Fruit fly (Drosophila melanogaster): ENCODE measurements around the gene CG13937.

Gene CG13937

DNA sequence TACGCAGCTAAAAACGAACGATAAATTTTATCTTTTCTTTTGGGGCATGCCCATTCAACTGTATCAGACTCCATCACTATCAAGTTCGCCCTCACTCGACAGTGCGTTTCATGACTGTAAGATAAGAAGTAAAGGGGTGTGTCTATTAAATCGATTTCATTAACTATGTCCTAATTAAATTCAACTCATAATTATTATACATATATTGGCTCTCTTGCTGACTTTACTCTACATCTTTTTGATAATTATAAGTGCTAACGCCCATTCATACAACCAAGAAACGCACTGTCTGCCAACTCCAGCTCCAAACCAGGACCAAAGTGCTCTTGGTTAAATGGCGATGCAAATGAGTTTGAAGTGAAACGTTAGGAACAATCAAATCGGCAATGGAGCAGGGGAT is 14.0 kb downstream of the CG13937 start (continued):
- TF ChIP-seq CG14965 (GFP tag; optimal IDR thresholded peaks at IDR 0.05; ENCODE audit: borderline replicate concordance): no peak
- TF ChIP-seq CG2120 (GFP tag; optimal IDR thresholded peaks at IDR 0.05): peak; percentile 8
- no peak for TF ChIP-seq az2 (GFP tag; optimal IDR thresholded peaks at IDR 0.05)
- no peak for TF ChIP-seq Nf-YC (tag; optimal IDR thresholded peaks at IDR 0.05)
- no peak for TF ChIP-seq schlank (tag; optimal IDR thresholded peaks at IDR 0.05)
- TF ChIP-seq abd-A (tag; optimal IDR thresholded peaks at IDR 0.05): no peak
- TF ChIP-seq CG4360 (GFP tag; IDR thresholded peaks at IDR 0.05): no peak; the same call in 1 of the 2 replicates
- no peak for TF ChIP-seq Dfd (GFP tag; optimal IDR thresholded peaks at IDR 0.05)
- TF ChIP-seq zf30C (GFP tag; optimal IDR thresholded peaks at IDR 0.05): no peak
- TF ChIP-seq Six4 (GFP tag; optimal IDR thresholded peaks at IDR 0.05): peak; percentile 11
- TF ChIP-seq Bdp1 (GFP tag; optimal IDR thresholded peaks at IDR 0.05): no peak
- TF ChIP-seq her (GFP tag; optimal IDR thresholded peaks at IDR 0.05): no peak
- TF ChIP-seq CG18764 (GFP tag; optimal IDR thresholded peaks at IDR 0.05): no peak
- no peak for TF ChIP-seq usp (GFP tag; optimal IDR thresholded peaks at IDR 0.05)
- no peak for TF ChIP-seq Fer2 (tag; optimal IDR thresholded peaks at IDR 0.05)
- TF ChIP-seq cas (GFP tag; IDR thresholded peaks at IDR 0.05): no peak
- TF ChIP-seq pfk (GFP tag; optimal IDR thresholded peaks at IDR 0.05): no peak
- TF ChIP-seq sr (GFP tag; IDR thresholded peaks at IDR 0.05): no peak
- TF ChIP-seq chn (GFP tag; optimal IDR thresholded peaks at IDR 0.05): no peak
- TF ChIP-seq Mrtf (GFP tag; IDR thresholded peaks at IDR 0.05): peak; percentile 37; the same call in 1 of the 3 replicates
- no peak for TF ChIP-seq Sox100B (GFP tag; optimal IDR thresholded peaks at IDR 0.05)
- TF ChIP-seq sug (tag; optimal IDR thresholded peaks at IDR 0.05): no peak
- TF ChIP-seq CG8924 (tag; optimal IDR thresholded peaks at IDR 0.05): no peak
- TF ChIP-seq jigr1 (GFP tag; IDR thresholded peaks at IDR 0.05): no peak
- TF ChIP-seq CG6791 (GFP tag; IDR thresholded peaks at IDR 0.05; ENCODE audit: partially characterized antibody): no peak
- TF ChIP-seq CG13296 (GFP tag; optimal IDR thresholded peaks at IDR 0.05): peak; percentile 22
- peak; percentile 24; the same call in 1 of the 2 replicates for TF ChIP-seq CG4730 (GFP tag; IDR thresholded peaks at IDR 0.05)
- no peak for TF ChIP-seq lola (GFP tag; optimal IDR thresholded peaks at IDR 0.05)
- no peak for TF ChIP-seq jumu (GFP tag; optimal IDR thresholded peaks at IDR 0.05)
- TF ChIP-seq CG15073 (GFP tag; optimal IDR thresholded peaks at IDR 0.05): no peak
- TF ChIP-seq odd (GFP tag; optimal IDR thresholded peaks at IDR 0.05): no peak
- TF ChIP-seq MBD-R2 (GFP tag; IDR thresholded peaks at IDR 0.05): no peak; the same call in 1 of the 2 replicates
- no peak for TF ChIP-seq CG34422 (GFP tag; IDR thresholded peaks at IDR 0.05)
- peak; percentile 45 for TF ChIP-seq HHEX (GFP tag; optimal IDR thresholded peaks at IDR 0.05)
- no peak for TF ChIP-seq CG3163 (GFP tag; optimal IDR thresholded peaks at IDR 0.05)
- TF ChIP-seq CG8765 (GFP tag; IDR thresholded peaks at IDR 0.05): no peak

- TF ChIP-seq sd (tag; optimal IDR thresholded peaks at IDR 0.05) (peak; percentile 64), kni (GFP tag; optimal IDR thresholded peaks at IDR 0.05) (no peak), Six4 (GFP tag; optimal IDR thresholded peaks at IDR 0.05) (no peak), pan (optimal IDR thresholded peaks at IDR 0.05) (no peak), pan (GFP tag; optimal IDR thresholded peaks at IDR 0.05 in 1 of 2, IDR thresholded peaks at IDR 0.05 in 1 of 2) (peak in 1 of 2 experiments; percentile 16), Usf (GFP tag; optimal IDR thresholded peaks at IDR 0.05) (no peak), CG8388 (GFP tag; optimal IDR thresholded peaks at IDR 0.05) (no peak), CG34422 (GFP tag; IDR thresholded peaks at IDR 0.05) (peak; percentile 34; the same call in 1 of the 3 replicates), Nf-YA (GFP tag; IDR thresholded peaks at IDR 0.05) (0 out of 2 replicates have a peak, but pooled peaks have one; percentile 19), tap (tag; optimal IDR thresholded peaks at IDR 0.05) (no peak), CG9817 (tag; optimal IDR thresholded peaks at IDR 0.05) (no peak), CG32767 (GFP tag; IDR thresholded peaks at IDR 0.05) (no peak), Bgb (GFP tag; IDR thresholded peaks at IDR 0.05; ENCODE audit: partially characterized antibody) (0 out of 2 replicates have a peak, but pooled peaks have one; percentile 9), Atf6 (GFP tag; IDR thresholded peaks at IDR 0.05) (no peak), CG2199 (GFP tag; IDR thresholded peaks at IDR 0.05) (no peak), CG15479 (GFP tag; optimal IDR thresholded peaks at IDR 0.05) (peak; percentile 22), CG1832 (GFP tag; optimal IDR thresholded peaks at IDR 0.05) (no peak)
Observed at dm6 chr3L:1866021-1866811, 16.6 kb downstream of the CG13937 start.

Measured in whole organism, embryonic.